Worm (Caenorhabditis elegans): ENCODE results near the gene F01D5.7.

- TF ChIP-seq pha-4 (tag; optimal IDR thresholded peaks at IDR 0.05) (peak; percentile 41), nhr-76 (tag; optimal IDR thresholded peaks at IDR 0.05) (no peak), nhr-28 (tag; optimal IDR thresholded peaks at IDR 0.05) (no peak), tbx-8 (GFP tag; optimal IDR thresholded peaks at IDR 0.05) (no peak), elt-3 (tag; optimal IDR thresholded peaks at IDR 0.05) (no peak)
Measured at ce11 chrII:14037484-14038303, 29.2 kb downstream of the F01D5.7 start.

All from whole organism, mixed stage, embryonic.